Worm (Caenorhabditis elegans) whole organism, L4/young adult: ENCODE measurements around the gene F44E7.4.

Experiments used
- W03F9.2 ChIP-seq: fragments of 150-350 bp; optimal IDR thresholded peaks from 2 replicates; lab custom pipeline; 2014; ENCODE audit warnings: missing biosample characterization, missing genetic modification characterization
- him-1 ChIP-seq: sonication (generic microtip); optimal IDR thresholded peaks from 2 replicates; lab custom pipeline; 2016; ENCODE audit warnings: missing genotype, missing genetic modification reagents, missing genetic modification characterization, missing compliant biosample characterization

DNA sequence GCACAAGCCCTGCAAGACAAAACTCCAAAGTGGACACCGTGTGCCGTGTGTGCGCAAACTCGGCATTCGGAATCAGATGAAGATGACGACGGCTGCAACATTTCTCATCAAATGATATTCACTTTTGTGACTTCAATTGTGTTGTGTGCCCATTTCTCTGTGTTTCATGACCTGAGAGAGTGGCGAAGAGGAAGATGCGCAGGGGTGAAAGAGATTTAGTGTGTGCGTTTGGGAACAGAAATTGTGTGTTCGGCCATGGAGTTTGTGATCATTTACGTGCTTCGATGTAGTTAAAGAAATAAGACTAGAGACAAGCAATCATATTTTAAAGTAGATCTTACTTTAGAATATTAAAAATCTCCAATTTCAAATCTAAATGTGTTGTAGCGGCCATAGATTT is 11.9 kb upstream of the F44E7.4 start:
- TF ChIP-seq W03F9.2 (tag; lab: Kevin White, UChicago) (no peak), him-1 (tag; lab: Kevin White, UChicago) (no peak)
